Worm (Caenorhabditis elegans) whole organism, midembryonic: ENCODE results near the gene pgam-5.

ENCODE experiments used
- cog-1 ChIP-seq: sonication (generic microtip); optimal IDR thresholded peaks from 2 replicates; lab custom pipeline; 2016; ENCODE audit warnings: missing genetic modification characterization, missing compliant biosample characterization
- ref-1 ChIP-seq: fragments of 200-800 bp; sonication (Bioruptor generic); conservative IDR thresholded peaks from 2 replicates; pipeline ENCODE4 v1.3.6; 2022; ENCODE audit warnings: missing genetic modification reagents, missing genetic modification characterization, missing compliant biosample characterization
- tab-1 ChIP-seq: fragments of 200-800 bp; sonication (Bioruptor generic); IDR thresholded peaks from 2 replicates; pipeline ENCODE4 v1.3.6; 2022; ENCODE audit warnings: missing genetic modification characterization, missing compliant biosample characterization
- ztf-23 ChIP-seq: fragments of 200-800 bp; sonication (Bioruptor generic); IDR thresholded peaks from 2 replicates; pipeline ENCODE4 v1.3.6; 2022; ENCODE audit warnings: missing genetic modification reagents, missing genetic modification characterization, missing compliant biosample characterization

- no peak for TF ChIP-seq ztf-23
- TF ChIP-seq tab-1 (GFP tag; lab: Robert Waterston, UW), result no peak
- no peak for TF ChIP-seq ref-1
- no peak for TF ChIP-seq cog-1 (tag; lab: Kevin White, UChicago)
These were observed 35.9 kb downstream of the pgam-5 start for ce11 chrII:7562616-7563015.
